Worm (Caenorhabditis elegans) whole organism, young adult: ENCODE data around the gene sri-21.

ENCODE experiments used
- B0261.1 ChIP-seq: sonication (generic microtip); optimal IDR thresholded peaks from 2 replicates; lab custom pipeline; 2016; ENCODE audit warnings: mild to moderate bottlenecking, missing genetic modification characterization, moderate library complexity, missing compliant biosample characterization
- B0336.3 ChIP-seq: fragments of 200-800 bp; sonication (Bioruptor generic); IDR thresholded peaks from 2 replicates; pipeline ENCODE4 v1.3.6; 2022; ENCODE audit warnings: missing genetic modification characterization, missing compliant biosample characterization
- C06A6.2 ChIP-seq: fragments of 200-800 bp; sonication (Bioruptor generic); conservative IDR thresholded peaks from 2 replicates; pipeline ENCODE4 v1.3.6; 2022; ENCODE audit warnings: missing genetic modification characterization, missing compliant biosample characterization
- C17E4.6 ChIP-seq: fragments of 200-800 bp; sonication (Bioruptor generic); IDR thresholded peaks from 2 replicates; pipeline ENCODE4 v1.3.6; 2022; ENCODE audit warnings: missing genetic modification reagents, missing genetic modification characterization, missing compliant biosample characterization
- D2030.7 ChIP-seq: fragments of 200-800 bp; sonication (Bioruptor generic); IDR thresholded peaks from 2 replicates; pipeline ENCODE4 v1.3.6; 2022; ENCODE audit warnings: missing genetic modification reagents, missing genetic modification characterization, missing compliant biosample characterization
- F10E7.11 ChIP-seq: sonication (generic microtip); optimal IDR thresholded peaks from 2 replicates; lab custom pipeline; 2017; ENCODE audit warnings: mild to moderate bottlenecking, missing genetic modification characterization, moderate library complexity, missing compliant biosample characterization
- F33H1.4 ChIP-seq: fragments of 200-800 bp; sonication (Bioruptor generic); IDR thresholded peaks from 2 replicates; pipeline ENCODE4 v1.3.6; 2022; ENCODE audit warnings: missing genetic modification reagents, missing genetic modification characterization, missing compliant biosample characterization
- F37B4.10 ChIP-seq: fragments of 200-800 bp; sonication (Bioruptor generic); IDR thresholded peaks from 2 replicates; pipeline ENCODE4 v1.3.6; 2022; ENCODE audit warnings: missing genetic modification characterization, missing compliant biosample characterization
- F39B2.1 ChIP-seq: fragments of 200-800 bp; sonication (Bioruptor generic); IDR thresholded peaks from 2 replicates; pipeline ENCODE4 v1.3.6; 2022; ENCODE audit warnings: missing genetic modification reagents, missing genetic modification characterization, missing compliant biosample characterization
- T07F8.4 ChIP-seq: sonication (generic microtip); optimal IDR thresholded peaks from 2 replicates; lab custom pipeline; 2016; ENCODE audit warnings: mild to moderate bottlenecking, missing genetic modification characterization, moderate library complexity, missing compliant biosample characterization
- Y53F4B.3 ChIP-seq: fragments of 200-800 bp; sonication (Bioruptor generic); IDR thresholded peaks from 2 replicates; pipeline ENCODE4 v1.3.6; 2022; ENCODE audit warnings: missing genetic modification reagents, missing genetic modification characterization, missing compliant biosample characterization
- Y53G8AR.9 ChIP-seq: fragments of 200-800 bp; sonication (Bioruptor generic); conservative IDR thresholded peaks from 2 replicates; pipeline ENCODE4 v1.3.6; 2022; ENCODE audit warnings: missing genetic modification reagents, missing genetic modification characterization, missing compliant biosample characterization
- ZK185.1 ChIP-seq: sonication (generic microtip); optimal IDR thresholded peaks from 2 replicates; lab custom pipeline; 2016; ENCODE audit warnings: mild to moderate bottlenecking, missing genetic modification characterization, missing compliant biosample characterization; ENCODE audit not compliant: poor library complexity, severe bottlenecking
- aptf-2 ChIP-seq: fragments of 200-800 bp; sonication (Bioruptor generic); conservative IDR thresholded peaks from 2 replicates; pipeline ENCODE4 v1.3.6; 2022; ENCODE audit warnings: missing genetic modification reagents, missing genetic modification characterization, missing compliant biosample characterization
- athp-1 ChIP-seq: sonication (generic microtip); optimal IDR thresholded peaks from 2 replicates; lab custom pipeline; 2017; ENCODE audit warnings: mild to moderate bottlenecking, missing genetic modification characterization, missing compliant biosample characterization
- attf-5 ChIP-seq: fragments of 200-800 bp; sonication (Bioruptor generic); optimal IDR thresholded peaks from 2 replicates; lab custom pipeline; 2018; ENCODE audit warnings: mild to moderate bottlenecking, missing genetic modification characterization, missing compliant biosample characterization
- attf-6 ChIP-seq: fragments of 200-800 bp; sonication (Bioruptor generic); IDR thresholded peaks from 2 replicates; pipeline ENCODE4 v1.3.6; 2022; ENCODE audit warnings: missing genetic modification reagents, missing genetic modification characterization, missing compliant biosample characterization
- ccch-3 ChIP-seq: fragments of 200-800 bp; sonication (Bioruptor generic); optimal IDR thresholded peaks from 2 replicates; lab custom pipeline; 2018; ENCODE audit warnings: mild to moderate bottlenecking, missing genetic modification characterization, missing compliant biosample characterization
- cebp-1 ChIP-seq, 2 experiments: fragments of 200-800 bp in 1 of 2; sonication (Bioruptor generic) in 1 of 2; sonication (generic microtip) in 1 of 2; IDR thresholded peaks in 1 of 2; optimal IDR thresholded peaks in 1 of 2; 2 replicates each; pipeline versions ENCODE4 v1.3.6 to Lab custom; 2017 to 2022; ENCODE audit warnings: missing compliant biosample characterization in 2 of 2, missing genetic modification characterization in 2 of 2, mild to moderate bottlenecking in 1 of 2, missing genetic modification reagents in 1 of 2, moderate library complexity in 1 of 2
- cebp-2 ChIP-seq: fragments of 200-800 bp; sonication (Bioruptor generic); IDR thresholded peaks from 2 replicates; pipeline ENCODE4 v1.3.6; 2022; ENCODE audit warnings: missing genetic modification characterization, missing compliant biosample characterization
- ceh-40 ChIP-seq: fragments of 200-800 bp; sonication (Bioruptor generic); IDR thresholded peaks from 2 replicates; pipeline ENCODE4 v1.3.6; 2022; ENCODE audit warnings: missing genetic modification characterization, missing compliant biosample characterization
- ceh-58 ChIP-seq: fragments of 200-800 bp; sonication (Bioruptor generic); IDR thresholded peaks from 2 replicates; pipeline ENCODE4 v1.3.6; 2022; ENCODE audit warnings: missing genetic modification characterization, missing compliant biosample characterization
- ceh-91 ChIP-seq: fragments of 200-800 bp; sonication (Bioruptor generic); IDR thresholded peaks from 2 replicates; pipeline ENCODE4 v1.3.6; 2022; ENCODE audit warnings: missing genetic modification reagents, missing genetic modification characterization, missing compliant biosample characterization
- dpl-1 ChIP-seq: fragments of 150-350 bp; optimal IDR thresholded peaks from 2 replicates; lab custom pipeline; 2014; ENCODE audit warnings: missing biosample characterization, missing genetic modification reagents, missing genetic modification characterization
- egrh-3 ChIP-seq: fragments of 200-800 bp; sonication (Bioruptor generic); IDR thresholded peaks from 2 replicates; pipeline ENCODE4 v1.3.6; 2022; ENCODE audit warnings: missing genetic modification reagents, missing genetic modification characterization, missing compliant biosample characterization
- hlh-12 ChIP-seq: sonication (generic microtip); optimal IDR thresholded peaks from 2 replicates; lab custom pipeline; 2016; ENCODE audit warnings: missing genetic modification characterization, missing compliant biosample characterization
- hmg-1.2 ChIP-seq: fragments of 200-800 bp; sonication (Bioruptor generic); IDR thresholded peaks from 2 replicates; pipeline ENCODE4 v1.3.6; 2022; ENCODE audit warnings: missing genetic modification reagents, missing genetic modification characterization, missing compliant biosample characterization
- hrde-1 ChIP-seq: sonication (generic microtip); optimal IDR thresholded peaks from 2 replicates; lab custom pipeline; 2016; ENCODE audit warnings: missing genetic modification characterization, mild to moderate bottlenecking, missing compliant biosample characterization, moderate library complexity, missing genotype, missing genetic modification reagents, borderline replicate concordance
- lag-1 ChIP-seq: fragments of 200-800 bp; sonication (Bioruptor generic); IDR thresholded peaks from 2 replicates; pipeline ENCODE4 v1.3.6; 2022; ENCODE audit warnings: missing genetic modification reagents, missing genetic modification characterization, missing compliant biosample characterization
- let-526 ChIP-seq: fragments of 200-800 bp; sonication (Bioruptor generic); IDR thresholded peaks from 2 replicates; pipeline ENCODE4 v1.3.6; 2022; ENCODE audit warnings: missing genetic modification reagents, missing genetic modification characterization, missing compliant biosample characterization
- lin-40 ChIP-seq: sonication (generic microtip); optimal IDR thresholded peaks from 2 replicates; lab custom pipeline; 2016; ENCODE audit warnings: missing genetic modification characterization, mild to moderate bottlenecking, missing compliant biosample characterization, missing genotype, missing genetic modification reagents
- lin-54 ChIP-seq: fragments of 200-800 bp; sonication (Bioruptor generic); optimal IDR thresholded peaks from 2 replicates; lab custom pipeline; 2018; ENCODE audit warnings: mild to moderate bottlenecking, missing genetic modification characterization, missing compliant biosample characterization
- madf-3 ChIP-seq: fragments of 200-800 bp; sonication (Bioruptor generic); IDR thresholded peaks from 2 replicates; pipeline ENCODE4 v1.3.6; 2022; ENCODE audit warnings: missing genetic modification reagents, missing genetic modification characterization, missing compliant biosample characterization
- mes-4 ChIP-seq: sonication (generic microtip); optimal IDR thresholded peaks from 2 replicates; lab custom pipeline; 2016; ENCODE audit warnings: missing genotype, missing genetic modification characterization, missing compliant biosample characterization
- nfya-1 ChIP-seq: sonication (generic microtip); optimal IDR thresholded peaks from 2 replicates; lab custom pipeline; 2017; ENCODE audit warnings: antibody characterized with exemption, missing compliant biosample characterization, missing genetic modification characterization, borderline replicate concordance; ENCODE audit not compliant: insufficient read depth
- nfyb-1 ChIP-seq: fragments of 200-800 bp; sonication (Bioruptor generic); IDR thresholded peaks from 2 replicates; pipeline ENCODE4 v1.3.6; 2022; ENCODE audit warnings: missing genetic modification reagents, missing genetic modification characterization, missing compliant biosample characterization
- nhr-27 ChIP-seq: fragments of 200-800 bp; sonication (Bioruptor generic); optimal IDR thresholded peaks from 2 replicates; lab custom pipeline; 2018; ENCODE audit warnings: mild to moderate bottlenecking, missing genetic modification characterization, moderate library complexity, missing compliant biosample characterization
- pbrm-1 ChIP-seq: fragments of 200-800 bp; sonication (Bioruptor generic); IDR thresholded peaks from 2 replicates; pipeline ENCODE4 v1.3.6; 2022; ENCODE audit warnings: missing genetic modification reagents, missing genetic modification characterization, missing compliant biosample characterization
- repo-1 ChIP-seq: sonication (generic microtip); optimal IDR thresholded peaks from 2 replicates; lab custom pipeline; 2017; ENCODE audit warnings: mild to moderate bottlenecking, missing genetic modification characterization, missing compliant biosample characterization
- rpc-1 ChIP-seq, 2 experiments: fragments of 150-350 bp in 1 of 2; sonication (generic microtip) in 1 of 2; optimal IDR thresholded peaks; 2 replicates each; lab custom pipeline; 2014 to 2018; ENCODE audit warnings: missing biosample characterization in 1 of 2, missing genetic modification characterization in 1 of 2, missing genetic modification reagents in 1 of 2, missing genotype in 1 of 2
- snpc-1.1 ChIP-seq: sonication (generic microtip); optimal IDR thresholded peaks from 2 replicates; lab custom pipeline; 2017; ENCODE audit warnings: missing genetic modification characterization, mild to moderate bottlenecking, missing compliant biosample characterization, antibody characterized with exemption, moderate library complexity, missing genotype, missing genetic modification reagents; ENCODE audit not compliant: insufficient read depth
- snpc-3.4 ChIP-seq: sonication (generic microtip); optimal IDR thresholded peaks from 2 replicates; lab custom pipeline; 2017; ENCODE audit warnings: missing genetic modification characterization, mild to moderate bottlenecking, missing compliant biosample characterization, antibody characterized with exemption, moderate library complexity, missing genotype, missing genetic modification reagents
- unc-130 ChIP-seq: sonication (generic microtip); optimal IDR thresholded peaks from 2 replicates; lab custom pipeline; 2016; ENCODE audit warnings: missing genetic modification reagents, missing genetic modification characterization, missing compliant biosample characterization
- zfh-2 ChIP-seq: fragments of 200-800 bp; sonication (Bioruptor generic); conservative IDR thresholded peaks from 2 replicates; pipeline ENCODE4 v1.3.6; 2022; ENCODE audit warnings: missing genetic modification reagents, missing genetic modification characterization, missing compliant biosample characterization
- zim-3 ChIP-seq: sonication (generic microtip); optimal IDR thresholded peaks from 2 replicates; lab custom pipeline; 2017; ENCODE audit warnings: mild to moderate bottlenecking, missing genetic modification characterization, moderate library complexity, missing compliant biosample characterization
- ztf-28 ChIP-seq: fragments of 200-800 bp; sonication (Bioruptor generic); IDR thresholded peaks from 2 replicates; pipeline ENCODE4 v1.3.6; 2022; ENCODE audit warnings: missing genetic modification reagents, missing genetic modification characterization, missing compliant biosample characterization
- ztf-3 ChIP-seq: fragments of 200-800 bp; sonication (Bioruptor generic); optimal IDR thresholded peaks from 2 replicates; lab custom pipeline; 2018; ENCODE audit warnings: mild to moderate bottlenecking, missing genetic modification characterization, missing compliant biosample characterization

The sri-21 gene

ce11 chrV:3582086-3582485 lies 32.4 kb downstream of the sri-21 start (continued):
- no peak for TF ChIP-seq zfh-2 (GFP tag; lab: Robert Waterston, UW)
- TF ChIP-seq ztf-28 = no peak
- no peak for TF ChIP-seq ZK185.1 (tag; lab: Kevin White, UChicago)
- no peak for TF ChIP-seq nfyb-1 (GFP tag; lab: Robert Waterston, UW)
- TF ChIP-seq F39B2.1 (GFP tag; lab: Robert Waterston, UW) = no peak
- no peak for TF ChIP-seq let-526 (GFP tag; lab: Robert Waterston, UW)
- TF ChIP-seq T07F8.4 = peak; percentile 25
- TF ChIP-seq aptf-2 (GFP tag; lab: Robert Waterston, UW) = no peak
- no peak for TF ChIP-seq zim-3 (tag; lab: Kevin White, UChicago)
- TF ChIP-seq B0261.1 = peak; percentile 65
- TF ChIP-seq nhr-27 (tag; lab: Kevin White, UChicago) = no peak
- TF ChIP-seq F33H1.4 (GFP tag; lab: Robert Waterston, UW) = 0 out of 2 replicates have a peak, but pooled peaks have one; percentile 13
- TF ChIP-seq C06A6.2 (GFP tag; lab: Robert Waterston, UW) = no peak
- no peak for TF ChIP-seq ceh-58 (GFP tag; lab: Robert Waterston, UW)
- no peak for TF ChIP-seq mes-4
- no peak for TF ChIP-seq F10E7.11
- no peak for TF ChIP-seq hlh-12 (tag; lab: Kevin White, UChicago)
- TF ChIP-seq snpc-1.1 (tag; lab: Kevin White, UChicago) = peak; percentile 18
- TF ChIP-seq C17E4.6 = no peak
- no peak for TF ChIP-seq attf-5
- peak; percentile 9 for TF ChIP-seq athp-1 (tag; lab: Kevin White, UChicago)
- no peak for TF ChIP-seq ztf-3 (GFP tag; lab: Kevin White, UChicago)
- no peak for TF ChIP-seq lag-1 (GFP tag; lab: Robert Waterston, UW)
- TF ChIP-seq egrh-3 (GFP tag; lab: Robert Waterston, UW) = no peak
- TF ChIP-seq ceh-91 (GFP tag; lab: Robert Waterston, UW) = no peak
- TF ChIP-seq lin-40 = no peak
- peak; percentile 28; the same call in 1 of the 2 replicates for TF ChIP-seq Y53F4B.3
- peak; percentile 58 for TF ChIP-seq rpc-1 (optimal IDR thresholded peaks at IDR 0.05; lab: Kevin White, UChicago)
- TF ChIP-seq rpc-1 (tag; optimal IDR thresholded peaks at IDR 0.05; lab: Kevin White, UChicago) = peak; percentile 76
- no peak for TF ChIP-seq repo-1
- no peak for TF ChIP-seq ccch-3
- peak; percentile 7; the same call in 1 of the 2 replicates for TF ChIP-seq pbrm-1 (GFP tag; lab: Robert Waterston, UW)
- no peak for TF ChIP-seq cebp-1 (GFP tag; IDR thresholded peaks at IDR 0.05; lab: Robert Waterston, UW)
- TF ChIP-seq cebp-1 (tag; optimal IDR thresholded peaks at IDR 0.05; lab: Kevin White, UChicago) = peak; percentile 17
- 0 out of 2 replicates have a peak, but pooled peaks have one; percentile 14 for TF ChIP-seq madf-3
- no peak for TF ChIP-seq dpl-1 (GFP tag; lab: Kevin White, UChicago)
- peak; percentile 41; the same call in 1 of the 2 replicates for TF ChIP-seq hmg-1.2 (GFP tag; lab: Robert Waterston, UW)
- TF ChIP-seq Y53G8AR.9 = 0 out of 2 replicates have a peak, but pooled peaks have one; percentile 33
- TF ChIP-seq unc-130 (GFP tag; lab: Kevin White, UChicago) = no peak
- no peak for TF ChIP-seq nfya-1 (tag; lab: Kevin White, UChicago)
- TF ChIP-seq F37B4.10 (GFP tag; lab: Robert Waterston, UW) = no peak
- TF ChIP-seq B0336.3 (GFP tag; lab: Robert Waterston, UW) = no peak
- no peak for TF ChIP-seq cebp-2 (GFP tag; lab: Robert Waterston, UW)
- TF ChIP-seq attf-6 (GFP tag; lab: Robert Waterston, UW) = 0 out of 2 replicates have a peak, but pooled peaks have one; percentile 13
- TF ChIP-seq snpc-3.4 = peak; percentile 62
- peak; percentile 36 for TF ChIP-seq lin-54 (GFP tag; lab: Kevin White, UChicago)
- no peak for TF ChIP-seq hrde-1
- no peak for TF ChIP-seq ceh-40 (GFP tag; lab: Robert Waterston, UW)
- peak; percentile 60 for TF ChIP-seq D2030.7 (GFP tag; lab: Robert Waterston, UW)
